Fruit fly (Drosophila melanogaster) whole organism, prepupa: ENCODE measurements around the gene Hex-t2.

ENCODE experiments used
- CG10631 ChIP-seq: fragments of 200-800 bp; sonication (Bioruptor generic); optimal IDR thresholded peaks from 2 replicates; lab custom pipeline; 2016; ENCODE audit warnings: missing biosample characterization, missing genetic modification characterization
- CG6163 ChIP-seq: fragments of 200-800 bp; sonication (Bioruptor generic); IDR thresholded peaks from 3 replicates; pipeline ENCODE4 v1.3.6; 2022; ENCODE audit warnings: missing biosample characterization, missing genetic modification characterization
- Gug ChIP-seq: fragments of 200-800 bp; sonication (Bioruptor generic); IDR thresholded peaks from 2 replicates; pipeline ENCODE4 v1.3.6; 2022; ENCODE audit warnings: missing biosample characterization, missing genetic modification characterization
- esn ChIP-seq: fragments of 200-800 bp; sonication (Bioruptor generic); optimal IDR thresholded peaks from 2 replicates; lab custom pipeline; 2016; ENCODE audit warnings: missing biosample characterization, mild to moderate bottlenecking, missing genetic modification characterization, moderate library complexity
- svp ChIP-seq: fragments of 200-800 bp; sonication (Bioruptor generic); peaks from one replicate; lab custom pipeline; 2016; ENCODE audit warnings: missing biosample characterization, missing genetic modification characterization
- topi ChIP-seq: fragments of 200-800 bp; sonication (Bioruptor generic); optimal IDR thresholded peaks from 3 replicates; lab custom pipeline; 2016; ENCODE audit warnings: missing biosample characterization, missing genetic modification characterization

DNA sequence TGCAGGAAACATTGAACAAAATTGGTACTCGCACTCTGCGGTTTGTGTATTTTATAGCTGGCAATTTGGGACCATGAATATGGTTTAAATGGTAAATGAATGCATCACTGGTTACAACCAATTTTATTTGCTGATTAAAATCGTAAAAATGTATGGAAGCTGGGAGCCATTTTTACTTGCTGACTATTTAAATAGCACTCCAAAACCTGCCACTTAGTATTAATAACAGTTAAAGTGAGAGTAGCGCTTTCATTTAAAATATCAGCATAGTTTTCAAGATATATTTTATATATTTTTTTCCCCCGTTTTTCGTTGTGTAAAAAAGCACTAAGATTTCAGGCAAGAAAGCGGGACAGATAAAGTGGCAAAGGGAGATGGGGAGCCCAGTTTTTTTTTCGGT, 34.0 kb downstream of the Hex-t2 start:
- TF ChIP-seq svp (peak; percentile 64), topi (peak; percentile 40), CG6163 (GFP tag; lab: Robert Waterston, UW) (peak; percentile 37; the same call in 1 of the 3 replicates), Gug (GFP tag; lab: Robert Waterston, UW) (no peak), esn (GFP tag; lab: Kevin White, UChicago) (peak; percentile 56), CG10631 (GFP tag; lab: Kevin White, UChicago) (peak; percentile 9)
